Worm (Caenorhabditis elegans): ENCODE data around the gene F54A3.5.

- TF ChIP-seq nhr-23 (tag; optimal IDR thresholded peaks at IDR 0.05) (no peak), ztf-11 (tag; optimal IDR thresholded peaks at IDR 0.05) (no peak), snpc-4 (tag; optimal IDR thresholded peaks at IDR 0.05) (no peak), aly-2 (tag; optimal IDR thresholded peaks at IDR 0.05) (no peak), ama-1 (optimal IDR thresholded peaks at IDR 0.05) (no peak), elt-2 (tag; optimal IDR thresholded peaks at IDR 0.05) (no peak), jun-1 (tag; optimal IDR thresholded peaks at IDR 0.05) (no peak), egl-27 (tag; optimal IDR thresholded peaks at IDR 0.05) (no peak), tbx-2 (tag; optimal IDR thresholded peaks at IDR 0.05) (no peak), lin-15B (tag; optimal IDR thresholded peaks at IDR 0.05) (no peak), R02D3.7 (tag; optimal IDR thresholded peaks at IDR 0.05) (no peak)
Observed at ce11 chrII:2215512-2215911, 10.0 kb downstream of the F54A3.5 start.

All from whole organism, L3 larva.